Fruit fly (Drosophila melanogaster) whole organism, prepupa: ENCODE data around the gene Notum.
A peak's percentile ranks its signal among the peaks of the same experiment; 100 is the strongest.

Experiments
- CG11902 ChIP-seq: fragments of 200-800 bp; sonication (Bioruptor generic); optimal IDR thresholded peaks from 3 replicates; lab custom pipeline; 2016; ENCODE audit warnings: missing biosample characterization, missing genetic modification characterization
- CG15336 ChIP-seq: fragments of 200-800 bp; sonication (Bioruptor generic); IDR thresholded peaks from 2 replicates; pipeline ENCODE4 v1.3.6; 2022; ENCODE audit warnings: missing biosample characterization, missing genetic modification characterization
- CG31627 ChIP-seq: fragments of 200-800 bp; sonication (Bioruptor generic); optimal IDR thresholded peaks from 3 replicates; lab custom pipeline; 2016; ENCODE audit warnings: missing biosample characterization, missing genetic modification characterization
- CG34406 ChIP-seq: fragments of 200-800 bp; sonication (Bioruptor generic); optimal IDR thresholded peaks from 3 replicates; lab custom pipeline; 2016; ENCODE audit warnings: missing biosample characterization, missing genetic modification characterization
- CG4318 ChIP-seq: fragments of 200-800 bp; sonication (Bioruptor generic); optimal IDR thresholded peaks from 3 replicates; lab custom pipeline; 2017; ENCODE audit warnings: missing biosample characterization, mild to moderate bottlenecking, missing genetic modification characterization
- CG6276 ChIP-seq: fragments of 200-800 bp; sonication (Bioruptor generic); optimal IDR thresholded peaks from 2 replicates; lab custom pipeline; 2017; ENCODE audit warnings: missing biosample characterization, mild to moderate bottlenecking, missing genetic modification characterization
- CG6792 ChIP-seq: fragments of 200-800 bp; sonication (Bioruptor generic); optimal IDR thresholded peaks from 3 replicates; lab custom pipeline; 2016; ENCODE audit warnings: missing biosample characterization, missing genetic modification characterization
- CG6808 ChIP-seq: fragments of 200-800 bp; sonication (Bioruptor generic); optimal IDR thresholded peaks from 3 replicates; lab custom pipeline; 2017; ENCODE audit warnings: missing biosample characterization, missing genetic modification characterization, mild to moderate bottlenecking, moderate library complexity, missing genetic modification reagents
- CG6854 ChIP-seq: fragments of 200-800 bp; sonication (Bioruptor generic); optimal IDR thresholded peaks from 2 replicates; lab custom pipeline; 2017; ENCODE audit warnings: missing biosample characterization, mild to moderate bottlenecking, missing genetic modification characterization
- Eip75B ChIP-seq: fragments of 200-800 bp; sonication (Bioruptor generic); optimal IDR thresholded peaks from 3 replicates; lab custom pipeline; 2016; ENCODE audit warnings: missing biosample characterization, missing genetic modification characterization
- Eip78C ChIP-seq: fragments of 200-800 bp; sonication (Bioruptor generic); peaks from one replicate; lab custom pipeline; 2016; ENCODE audit warnings: missing biosample characterization, missing genetic modification characterization
- Ets96B ChIP-seq: fragments of 200-800 bp; optimal IDR thresholded peaks from 2 replicates; lab custom pipeline; 2019; ENCODE audit warnings: missing biosample characterization, mild to moderate bottlenecking, missing genetic modification characterization, moderate library complexity
- Gug ChIP-seq: fragments of 200-800 bp; sonication (Bioruptor generic); IDR thresholded peaks from 2 replicates; pipeline ENCODE4 v1.3.6; 2022; ENCODE audit warnings: missing biosample characterization, missing genetic modification characterization
- Hr38 ChIP-seq: sonication (Bioruptor generic); optimal IDR thresholded peaks from 2 replicates; lab custom pipeline; 2016; ENCODE audit warnings: missing biosample characterization, missing genetic modification characterization
- Lpt ChIP-seq: fragments of 200-800 bp; sonication (Bioruptor generic); optimal IDR thresholded peaks from 3 replicates; lab custom pipeline; 2016; ENCODE audit warnings: missing biosample characterization, missing genetic modification characterization
- Met ChIP-seq: fragments of 200-800 bp; sonication (Bioruptor generic); optimal IDR thresholded peaks from 3 replicates; lab custom pipeline; 2016; ENCODE audit warnings: missing biosample characterization, missing genetic modification characterization
- Smox ChIP-seq: fragments of 200-800 bp; sonication (Bioruptor generic); optimal IDR thresholded peaks from 3 replicates; lab custom pipeline; 2016; ENCODE audit warnings: missing biosample characterization, missing genetic modification characterization
- Sox102F ChIP-seq: fragments of 200-800 bp; sonication (Bioruptor generic); optimal IDR thresholded peaks from 2 replicates; lab custom pipeline; 2016; ENCODE audit warnings: missing biosample characterization, mild to moderate bottlenecking, missing genetic modification characterization
- Sox14 ChIP-seq: fragments of 200-800 bp; sonication (Bioruptor generic); optimal IDR thresholded peaks from 3 replicates; lab custom pipeline; 2016; ENCODE audit warnings: missing biosample characterization, missing genetic modification characterization
- dsx ChIP-seq: fragments of 200-800 bp; optimal IDR thresholded peaks from 3 replicates; lab custom pipeline; 2019; ENCODE audit warnings: missing biosample characterization, mild to moderate bottlenecking, missing genetic modification characterization, moderate library complexity; ENCODE audit not compliant: poor library complexity, severe bottlenecking
- eg ChIP-seq: fragments of 200-800 bp; sonication (Bioruptor generic); IDR thresholded peaks from 3 replicates; pipeline ENCODE4 v1.3.6; 2022; ENCODE audit warnings: missing biosample characterization, missing genetic modification characterization
- esn ChIP-seq: fragments of 200-800 bp; sonication (Bioruptor generic); optimal IDR thresholded peaks from 2 replicates; lab custom pipeline; 2016; ENCODE audit warnings: missing biosample characterization, mild to moderate bottlenecking, missing genetic modification characterization, moderate library complexity
- fd59A ChIP-seq: fragments of 200-800 bp; sonication (Bioruptor generic); optimal IDR thresholded peaks from 2 replicates; lab custom pipeline; 2017; ENCODE audit warnings: missing biosample characterization, mild to moderate bottlenecking, missing genetic modification characterization, missing genetic modification reagents
- lz ChIP-seq: fragments of 200-800 bp; sonication (Bioruptor generic); optimal IDR thresholded peaks from 3 replicates; lab custom pipeline; 2016; ENCODE audit warnings: missing biosample characterization, missing genetic modification characterization
- net ChIP-seq: fragments of 200-800 bp; sonication (Bioruptor generic); optimal IDR thresholded peaks from 3 replicates; lab custom pipeline; 2016; ENCODE audit warnings: missing biosample characterization, missing genetic modification characterization
- pdm3 ChIP-seq: fragments of 200-800 bp; sonication (Bioruptor generic); optimal IDR thresholded peaks from 3 replicates; lab custom pipeline; 2016; ENCODE audit warnings: missing biosample characterization, missing genetic modification characterization
- salr ChIP-seq, 2 experiments: fragments of 200-800 bp; sonication (Bioruptor generic); optimal IDR thresholded peaks; 3 replicates each; lab custom pipeline; 2016 to 2018; ENCODE audit warnings: missing biosample characterization in 2 of 2, missing genetic modification characterization in 2 of 2, mild to moderate bottlenecking in 1 of 2
- ss ChIP-seq, 2 experiments: fragments of 200-800 bp; sonication (Bioruptor generic); optimal IDR thresholded peaks; 2 replicates in 1 of 2; 3 replicates in 1 of 2; lab custom pipeline; 2017 to 2018; ENCODE audit warnings: mild to moderate bottlenecking in 2 of 2, missing biosample characterization in 2 of 2, missing genetic modification characterization in 2 of 2, moderate library complexity in 1 of 2
- svp ChIP-seq: fragments of 200-800 bp; sonication (Bioruptor generic); peaks from one replicate; lab custom pipeline; 2016; ENCODE audit warnings: missing biosample characterization, missing genetic modification characterization
- topi ChIP-seq: fragments of 200-800 bp; sonication (Bioruptor generic); optimal IDR thresholded peaks from 3 replicates; lab custom pipeline; 2016; ENCODE audit warnings: missing biosample characterization, missing genetic modification characterization
- vri ChIP-seq: fragments of 200-800 bp; sonication (Bioruptor generic); optimal IDR thresholded peaks from 3 replicates; lab custom pipeline; 2016; ENCODE audit warnings: missing biosample characterization, mild to moderate bottlenecking, missing genetic modification characterization

The Notum gene

dm6 chr3L:16060806-16061600 lies 37.7 kb downstream of the Notum start (continued):
- TF ChIP-seq vri (GFP tag; lab: Kevin White, UChicago) (peak; percentile 7), CG34406 (GFP tag; lab: Kevin White, UChicago) (no peak), salr (GFP tag; optimal IDR thresholded peaks at IDR 0.05; lab: Kevin White, UChicago) (peak in 1 of 2 experiments; percentile 49), CG6854 (GFP tag; lab: Kevin White, UChicago) (no peak), CG6792 (GFP tag; lab: Kevin White, UChicago) (peak; percentile 32), CG31627 (GFP tag; lab: Kevin White, UChicago) (no peak), Eip75B (no peak), Sox102F (GFP tag; lab: Kevin White, UChicago) (no peak), Met (GFP tag; lab: Kevin White, UChicago) (no peak), CG6808 (GFP tag; lab: Kevin White, UChicago) (no peak), pdm3 (GFP tag; lab: Kevin White, UChicago) (no peak), fd59A (peak; percentile 23), Smox (GFP tag; lab: Kevin White, UChicago) (no peak), Ets96B (tag; lab: Kevin White, UChicago) (no peak), net (peak; percentile 24), eg (GFP tag; lab: Robert Waterston, UW) (peak; percentile 10; the same call in 2 of the 3 replicates), Sox14 (GFP tag; lab: Kevin White, UChicago) (no peak), ss (GFP tag; optimal IDR thresholded peaks at IDR 0.05; lab: Kevin White, UChicago) (no peak), Eip78C (GFP tag; lab: Kevin White, UChicago) (no peak), dsx (GFP tag; lab: Kevin White, UChicago) (peak; percentile 92), Gug (GFP tag; lab: Robert Waterston, UW) (no peak), svp (GFP tag; lab: Kevin White, UChicago) (peak; percentile 77), CG11902 (no peak), esn (GFP tag; lab: Kevin White, UChicago) (peak; percentile 45), lz (peak; percentile 36), topi (GFP tag; lab: Kevin White, UChicago) (no peak), CG4318 (GFP tag; lab: Kevin White, UChicago) (peak; percentile 56), CG6276 (peak; percentile 54), CG15336 (GFP tag; lab: Robert Waterston, UW) (no peak), Hr38 (GFP tag; lab: Kevin White, UChicago) (no peak)

- TF ChIP-seq pdm3 (GFP tag; lab: Kevin White, UChicago) (no peak), Lpt (GFP tag; lab: Kevin White, UChicago) (no peak)
Measured at dm6 chr3L:16082251-16082650, 59.0 kb downstream of the Notum start, which contains the start of gene CG33258. TSS of gene CG33258 (plus strand) at chr3L:16082551.
